Worm (Caenorhabditis elegans) whole organism, late embryonic: ENCODE measurements around the gene ipmk-1.

Experiments
- K02D7.2 ChIP-seq: sonication (generic microtip); optimal IDR thresholded peaks from 2 replicates; lab custom pipeline; 2017; ENCODE audit warnings: mild to moderate bottlenecking, missing genetic modification characterization, missing compliant biosample characterization
- Y22D7AL.16 ChIP-seq: sonication (generic microtip); optimal IDR thresholded peaks from 2 replicates; lab custom pipeline; 2016; ENCODE audit warnings: missing genetic modification characterization, missing compliant biosample characterization
- ahr-1 ChIP-seq: sonication (generic microtip); optimal IDR thresholded peaks from 2 replicates; lab custom pipeline; 2016; ENCODE audit warnings: missing genetic modification characterization, missing compliant biosample characterization
- ceh-18 ChIP-seq: sonication (generic microtip); optimal IDR thresholded peaks from 2 replicates; lab custom pipeline; 2016; ENCODE audit warnings: missing genetic modification characterization, missing compliant biosample characterization
- ceh-19 ChIP-seq: fragments of 200-800 bp; sonication (Bioruptor generic); optimal IDR thresholded peaks from 2 replicates; lab custom pipeline; 2018; ENCODE audit warnings: mild to moderate bottlenecking, missing genetic modification characterization, missing compliant biosample characterization
- ceh-2 ChIP-seq: sonication (generic microtip); optimal IDR thresholded peaks from 2 replicates; lab custom pipeline; 2016; ENCODE audit warnings: missing genotype, missing genetic modification characterization, missing compliant biosample characterization
- ceh-22 ChIP-seq: sonication (generic microtip); optimal IDR thresholded peaks from 2 replicates; lab custom pipeline; 2017; ENCODE audit warnings: missing biosample characterization, missing genetic modification characterization
- ceh-24 ChIP-seq: sonication (generic microtip); optimal IDR thresholded peaks from 2 replicates; lab custom pipeline; 2016; ENCODE audit warnings: mild to moderate bottlenecking, missing genetic modification characterization, missing compliant biosample characterization
- ceh-30 ChIP-seq: fragments of 150-350 bp; optimal IDR thresholded peaks from 2 replicates; lab custom pipeline; 2014; ENCODE audit warnings: missing biosample characterization, missing genetic modification characterization
- ceh-34 ChIP-seq: sonication (generic microtip); optimal IDR thresholded peaks from 2 replicates; lab custom pipeline; 2016; ENCODE audit warnings: mild to moderate bottlenecking, missing genetic modification characterization, missing compliant biosample characterization
- ceh-48 ChIP-seq: sonication (generic microtip); optimal IDR thresholded peaks from 2 replicates; lab custom pipeline; 2016; ENCODE audit warnings: missing genetic modification characterization, inconsistent platforms, missing compliant biosample characterization
- dmd-4 ChIP-seq: sonication (generic microtip); optimal IDR thresholded peaks from 2 replicates; lab custom pipeline; 2016; ENCODE audit warnings: borderline replicate concordance, missing genetic modification characterization, missing compliant biosample characterization
- dve-1 ChIP-seq: sonication (generic microtip); optimal IDR thresholded peaks from 2 replicates; lab custom pipeline; 2017; ENCODE audit warnings: antibody characterized with exemption, mild to moderate bottlenecking, missing genetic modification characterization, missing compliant biosample characterization
- elt-2 ChIP-seq: sonication (generic microtip); optimal IDR thresholded peaks from 2 replicates; lab custom pipeline; 2016; ENCODE audit warnings: missing genetic modification reagents, missing genetic modification characterization, missing compliant biosample characterization
- elt-4 ChIP-seq: sonication (generic microtip); optimal IDR thresholded peaks from 2 replicates; lab custom pipeline; 2016; ENCODE audit warnings: missing genetic modification characterization, missing compliant biosample characterization
- ets-4 ChIP-seq: sonication (generic microtip); optimal IDR thresholded peaks from 2 replicates; lab custom pipeline; 2016; ENCODE audit warnings: missing genetic modification characterization, missing compliant biosample characterization
- fax-1 ChIP-seq: sonication (generic microtip); optimal IDR thresholded peaks from 2 replicates; lab custom pipeline; 2016; ENCODE audit warnings: missing genotype, missing genetic modification characterization, missing compliant biosample characterization
- fkh-6 ChIP-seq: sonication (generic microtip); optimal IDR thresholded peaks from 2 replicates; lab custom pipeline; 2016; ENCODE audit warnings: missing genetic modification characterization, missing compliant biosample characterization
- mec-3 ChIP-seq: sonication (generic microtip); optimal IDR thresholded peaks from 2 replicates; lab custom pipeline; 2016; ENCODE audit warnings: borderline replicate concordance, missing genetic modification characterization, missing compliant biosample characterization
- nfya-1 ChIP-seq: sonication (generic microtip); optimal IDR thresholded peaks from 2 replicates; lab custom pipeline; 2017; ENCODE audit warnings: missing genetic modification characterization, mild to moderate bottlenecking, missing compliant biosample characterization, antibody characterized with exemption, moderate library complexity
- nhr-232 ChIP-seq: sonication (generic microtip); optimal IDR thresholded peaks from 2 replicates; lab custom pipeline; 2016; ENCODE audit warnings: missing genetic modification characterization, missing compliant biosample characterization
- npax-4 ChIP-seq: sonication (generic microtip); optimal IDR thresholded peaks from 2 replicates; lab custom pipeline; 2016; ENCODE audit warnings: missing genetic modification characterization, missing compliant biosample characterization
- pat-9 ChIP-seq: fragments of 200-800 bp; sonication (Bioruptor generic); optimal IDR thresholded peaks from 2 replicates; lab custom pipeline; 2018; ENCODE audit warnings: mild to moderate bottlenecking, missing genetic modification characterization, moderate library complexity, missing compliant biosample characterization
- pax-1 ChIP-seq: fragments of 150-350 bp; optimal IDR thresholded peaks from 2 replicates; lab custom pipeline; 2014; ENCODE audit warnings: missing biosample characterization, missing genetic modification characterization
- pha-4 ChIP-seq: fragments of 150-350 bp; optimal IDR thresholded peaks from 2 replicates; lab custom pipeline; 2018; ENCODE audit warnings: missing biosample characterization, missing genetic modification reagents, missing genetic modification characterization
- pros-1 ChIP-seq: fragments of 150-350 bp; optimal IDR thresholded peaks from 2 replicates; lab custom pipeline; 2014; ENCODE audit warnings: missing biosample characterization, missing genetic modification reagents, missing genetic modification characterization
- ref-2 ChIP-seq: sonication (generic microtip); optimal IDR thresholded peaks from 2 replicates; lab custom pipeline; 2016; ENCODE audit warnings: missing genetic modification characterization, missing compliant biosample characterization
- syd-9 ChIP-seq: sonication (generic microtip); optimal IDR thresholded peaks from 2 replicates; lab custom pipeline; 2016; ENCODE audit warnings: mild to moderate bottlenecking, missing genetic modification characterization, moderate library complexity, missing compliant biosample characterization
- ttx-3 ChIP-seq: sonication (generic microtip); optimal IDR thresholded peaks from 2 replicates; lab custom pipeline; 2016; ENCODE audit warnings: missing genetic modification reagents, missing genetic modification characterization, missing compliant biosample characterization
- unc-55 ChIP-seq: sonication (generic microtip); optimal IDR thresholded peaks from 2 replicates; lab custom pipeline; 2017; ENCODE audit warnings: missing biosample characterization, missing genetic modification reagents, missing genetic modification characterization
- unc-86 ChIP-seq: sonication (generic microtip); optimal IDR thresholded peaks from 2 replicates; lab custom pipeline; 2016; ENCODE audit warnings: missing genetic modification characterization, missing compliant biosample characterization
- zip-5 ChIP-seq: sonication (generic microtip); optimal IDR thresholded peaks from 2 replicates; lab custom pipeline; 2016; ENCODE audit warnings: missing genetic modification characterization, missing compliant biosample characterization
- ztf-16 ChIP-seq: sonication (generic microtip); optimal IDR thresholded peaks from 2 replicates; lab custom pipeline; 2017; ENCODE audit warnings: missing genetic modification characterization, missing compliant biosample characterization

The ipmk-1 gene

ce11 chrIV:12536358-12536757, 11.6 kb upstream of the ipmk-1 start:
- no peak for TF ChIP-seq ceh-24 (tag; lab: Kevin White, UChicago)
- no peak for TF ChIP-seq ceh-19
- no peak for TF ChIP-seq pax-1 (tag; lab: Kevin White, UChicago)
- TF ChIP-seq ztf-16 (tag; lab: Kevin White, UChicago): no peak
- no peak for TF ChIP-seq ahr-1 (tag; lab: Kevin White, UChicago)
- no peak for TF ChIP-seq unc-86 (tag; lab: Kevin White, UChicago)
- TF ChIP-seq fax-1 (tag; lab: Kevin White, UChicago): no peak
- TF ChIP-seq syd-9 (tag; lab: Kevin White, UChicago): no peak
- TF ChIP-seq dve-1 (tag; lab: Kevin White, UChicago): no peak
- no peak for TF ChIP-seq ceh-48
- TF ChIP-seq Y22D7AL.16 (tag; lab: Kevin White, UChicago): no peak
- no peak for TF ChIP-seq ceh-2 (tag; lab: Kevin White, UChicago)
- TF ChIP-seq ref-2 (tag; lab: Kevin White, UChicago): no peak
- no peak for TF ChIP-seq npax-4 (tag; lab: Kevin White, UChicago)
- no peak for TF ChIP-seq pat-9 (tag; lab: Kevin White, UChicago)
- no peak for TF ChIP-seq pha-4 (tag; lab: Kevin White, UChicago)
- TF ChIP-seq ttx-3 (tag; lab: Kevin White, UChicago): no peak
- no peak for TF ChIP-seq ceh-34 (tag; lab: Kevin White, UChicago)
- TF ChIP-seq ceh-22: no peak
- TF ChIP-seq nhr-232 (tag; lab: Kevin White, UChicago): no peak
- TF ChIP-seq, all 69 proteins: peak for 0

- TF ChIP-seq dmd-4 (tag; lab: Kevin White, UChicago) (no peak), ztf-16 (tag; lab: Kevin White, UChicago) (no peak), elt-2 (no peak), ets-4 (tag; lab: Kevin White, UChicago) (no peak), nfya-1 (tag; lab: Kevin White, UChicago) (no peak), pros-1 (no peak), elt-4 (tag; lab: Kevin White, UChicago) (no peak), K02D7.2 (no peak), ceh-30 (tag; lab: Kevin White, UChicago) (no peak), ahr-1 (tag; lab: Kevin White, UChicago) (no peak), ceh-48 (no peak)
- TF ChIP-seq, all 69 proteins: peak for 0
Measured at ce11 chrIV:12537694-12538093, 10.2 kb upstream of the ipmk-1 start.

ce11 chrIV:12540242-12540641, 7.7 kb upstream of the ipmk-1 start:
- TF ChIP-seq ceh-18 (tag; lab: Kevin White, UChicago): no peak

- no peak for TF ChIP-seq nhr-232 (tag; lab: Kevin White, UChicago)
- TF ChIP-seq fkh-6 (tag; lab: Kevin White, UChicago): no peak
- no peak for TF ChIP-seq zip-5 (tag; lab: Kevin White, UChicago)
- TF ChIP-seq mec-3: no peak
- TF ChIP-seq ceh-2 (tag; lab: Kevin White, UChicago): no peak
- TF ChIP-seq npax-4 (tag; lab: Kevin White, UChicago): no peak
- no peak for TF ChIP-seq ttx-3 (tag; lab: Kevin White, UChicago)
Measured at ce11 chrIV:12542011-12542410, 5.9 kb upstream of the ipmk-1 start, which contains the start of gene ham-1. ham-1 (plus strand) TSS chrIV:12542183.

ce11 chrIV:12544624-12545023, 3.3 kb upstream of the ipmk-1 start:
- no peak for TF ChIP-seq dve-1 (tag; lab: Kevin White, UChicago)
- TF ChIP-seq unc-55: no peak
- TF ChIP-seq nfya-1 (tag; lab: Kevin White, UChicago): no peak
- TF ChIP-seq unc-86 (tag; lab: Kevin White, UChicago): no peak
- TF ChIP-seq, all 69 proteins: peak for 0
